Worm (Caenorhabditis elegans): ENCODE results near the gene pals-19.
A peak's percentile ranks its signal among the peaks of the same experiment; 100 is the strongest.

pals-19 gene

DNA sequence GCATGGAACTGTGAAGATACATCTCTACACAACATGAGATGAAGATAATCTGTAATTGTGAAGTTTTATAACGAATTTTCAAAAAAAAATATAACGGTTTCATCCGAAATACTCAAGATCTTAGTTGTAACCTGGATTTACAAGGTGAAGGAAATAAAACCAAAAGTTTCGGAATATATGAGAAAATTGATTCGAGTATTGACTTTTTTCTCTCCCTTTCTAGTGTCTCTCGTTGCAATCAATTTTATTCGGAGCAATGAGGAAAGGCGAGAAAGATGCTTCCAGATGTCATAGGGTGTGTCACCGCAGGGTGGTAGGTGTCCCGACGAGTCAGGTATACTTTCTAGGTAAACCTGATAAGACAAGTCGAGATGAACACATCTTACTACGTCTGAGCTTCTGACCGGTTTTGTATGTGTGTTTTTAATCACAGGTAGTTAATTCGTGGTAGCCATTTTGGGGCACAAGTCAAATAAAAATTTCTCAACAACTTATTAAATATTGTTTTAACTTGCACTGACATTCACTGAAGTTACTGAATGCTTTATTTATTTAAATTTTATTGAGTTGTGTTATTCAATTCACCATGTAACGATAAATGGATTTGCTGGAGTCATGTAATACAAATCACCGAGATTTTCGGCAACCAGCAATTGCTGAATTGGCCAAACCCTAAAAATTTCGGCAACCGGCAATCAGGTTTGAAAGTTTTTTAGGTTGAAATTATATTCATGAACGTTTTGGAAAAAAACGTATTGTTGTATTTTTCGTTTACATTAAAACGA is 13.3 kb upstream of the pals-19 start, which contains the start of gene pals-20:
pals-20 (minus strand) TSS at position 51 of the 785 bp plus-strand sequence.
- TF ChIP-seq ttx-3 (tag; optimal IDR thresholded peaks at IDR 0.05) (no peak), rnt-1 (tag; optimal IDR thresholded peaks at IDR 0.05) (no peak), tbx-2 (tag; optimal IDR thresholded peaks at IDR 0.05) (no peak)

DNA sequence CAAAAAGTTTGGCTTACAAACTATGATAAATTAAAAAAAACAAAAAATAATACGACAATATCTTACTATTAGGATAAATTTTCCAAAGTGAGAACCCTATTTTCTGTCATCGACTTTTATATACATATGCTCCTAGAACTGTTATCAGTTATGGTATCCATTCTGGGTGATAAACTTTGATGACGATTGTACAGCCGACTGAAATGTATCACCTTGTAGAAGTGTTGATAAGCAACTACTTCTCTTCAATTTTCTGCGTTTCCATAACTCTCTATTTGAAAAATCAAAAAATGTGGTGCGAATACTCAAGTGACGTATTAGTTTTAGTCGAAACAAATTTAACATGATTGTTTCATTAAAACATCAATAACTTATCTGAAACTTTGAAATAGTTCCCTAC is 11.8 kb upstream of the pals-19 start:
- TF ChIP-seq pag-3 (tag; optimal IDR thresholded peaks at IDR 0.05; ENCODE audit: borderline replicate concordance) (no peak), elt-2 (tag; optimal IDR thresholded peaks at IDR 0.05) (peak; percentile 86)

DNA sequence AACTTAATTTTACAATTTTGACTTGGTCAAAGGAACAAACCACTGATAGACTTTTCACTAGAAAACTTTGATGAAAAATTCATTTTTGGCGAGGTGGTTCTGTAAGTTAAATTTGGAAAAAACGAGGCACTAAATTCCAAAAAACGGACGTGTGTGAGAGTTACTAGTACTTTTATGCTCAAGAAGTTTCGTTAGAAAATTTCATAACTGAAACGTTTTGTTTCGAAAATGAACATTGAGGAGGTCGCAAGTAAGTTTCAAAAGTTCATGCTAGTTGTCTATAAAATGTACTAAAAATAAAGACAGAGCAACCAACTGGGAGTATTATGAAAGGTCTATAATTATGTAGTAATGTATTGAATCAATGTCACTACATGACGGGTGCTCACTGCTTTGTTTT is 10.0 kb upstream of the pals-19 start, which contains the start of gene pals-17:
pals-17 (minus strand) TSS at position 101 of the 400 bp plus-strand sequence.
- TF ChIP-seq ceh-24 (tag; optimal IDR thresholded peaks at IDR 0.05) = no peak
- TF ChIP-seq pha-4 (tag; optimal IDR thresholded peaks at IDR 0.05) = no peak
- TF ChIP-seq ceh-6 (GFP tag; optimal IDR thresholded peaks at IDR 0.05) = no peak
- no peak for TF ChIP-seq syd-9 (tag; optimal IDR thresholded peaks at IDR 0.05)
- TF ChIP-seq ceh-22 (tag; optimal IDR thresholded peaks at IDR 0.05) = no peak
- TF ChIP-seq hlh-8 (tag; optimal IDR thresholded peaks at IDR 0.05) = no peak
- no peak for TF ChIP-seq sox-4 (tag; optimal IDR thresholded peaks at IDR 0.05)
- TF ChIP-seq gmeb-2 (tag; optimal IDR thresholded peaks at IDR 0.05) = no peak
- TF ChIP-seq hlh-13 (GFP tag; optimal IDR thresholded peaks at IDR 0.05) = no peak
- no peak for TF ChIP-seq zip-5 (tag; optimal IDR thresholded peaks at IDR 0.05)
- TF ChIP-seq dve-1 (tag; optimal IDR thresholded peaks at IDR 0.05) = no peak
- TF ChIP-seq ceh-19 (GFP tag; optimal IDR thresholded peaks at IDR 0.05) = no peak
- no peak for TF ChIP-seq hlh-15 (tag; optimal IDR thresholded peaks at IDR 0.05)
- TF ChIP-seq nhr-11 (tag; optimal IDR thresholded peaks at IDR 0.05) = no peak
- TF ChIP-seq mec-3 (tag; optimal IDR thresholded peaks at IDR 0.05; ENCODE audit: borderline replicate concordance) = no peak
- no peak for TF ChIP-seq dmd-4 (tag; optimal IDR thresholded peaks at IDR 0.05; ENCODE audit: borderline replicate concordance)
- no peak for TF ChIP-seq sox-2 (GFP tag; IDR thresholded peaks at IDR 0.05)
- TF ChIP-seq unc-86 (tag; optimal IDR thresholded peaks at IDR 0.05) = no peak

DNA sequence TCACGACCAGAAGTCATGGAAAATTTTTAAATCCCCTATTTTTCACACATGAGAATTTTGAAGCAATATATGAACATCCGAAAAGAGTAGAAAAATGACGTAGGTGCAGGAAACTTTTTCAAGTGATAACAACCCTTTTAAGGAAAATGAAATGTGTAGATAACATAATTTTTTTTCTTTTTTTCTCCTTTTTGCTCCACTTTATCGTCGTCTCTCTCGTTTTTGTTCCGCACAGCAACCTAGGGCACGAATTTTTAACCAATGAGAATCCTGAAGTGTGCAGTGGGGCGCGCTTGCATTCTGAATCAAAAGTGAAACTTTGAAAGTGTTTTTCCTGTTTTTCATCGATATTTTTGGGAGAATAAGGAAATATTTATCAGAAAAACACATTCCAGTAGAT is 9.0 kb upstream of the pals-19 start:
- TF ChIP-seq tbx-2 (tag; optimal IDR thresholded peaks at IDR 0.05) (no peak), syd-9 (tag; optimal IDR thresholded peaks at IDR 0.05) (no peak), elt-2 (tag; optimal IDR thresholded peaks at IDR 0.05) (peak; percentile 65)

DNA sequence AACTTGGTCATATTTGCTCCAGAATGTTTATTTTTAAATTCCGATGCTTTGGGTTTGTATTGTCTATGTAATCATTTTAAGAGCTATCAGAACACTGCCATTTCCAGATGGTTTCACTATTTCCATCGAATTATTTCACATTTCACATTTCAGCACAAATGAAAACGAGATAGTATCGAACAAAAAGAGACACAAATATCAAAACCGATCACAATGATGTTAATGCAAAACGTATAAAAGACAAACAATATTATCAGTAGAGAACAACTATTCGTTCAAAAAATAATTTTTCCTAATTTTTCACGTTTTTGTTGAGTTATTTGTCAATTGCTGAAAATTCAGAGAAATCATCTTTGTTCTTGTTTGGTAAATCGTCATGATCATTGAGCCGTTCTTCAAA is 6.4 kb upstream of the pals-19 start:
- TF ChIP-seq syd-9 (tag; optimal IDR thresholded peaks at IDR 0.05) (no peak), fkh-6 (tag; optimal IDR thresholded peaks at IDR 0.05) (no peak), ceh-19 (GFP tag; optimal IDR thresholded peaks at IDR 0.05) (no peak), ceh-31 (tag; optimal IDR thresholded peaks at IDR 0.05) (no peak), zip-5 (tag; optimal IDR thresholded peaks at IDR 0.05) (no peak), gmeb-2 (tag; optimal IDR thresholded peaks at IDR 0.05) (no peak), elt-4 (tag; optimal IDR thresholded peaks at IDR 0.05) (no peak), sox-4 (tag; optimal IDR thresholded peaks at IDR 0.05) (no peak), hlh-8 (tag; optimal IDR thresholded peaks at IDR 0.05) (no peak)

DNA sequence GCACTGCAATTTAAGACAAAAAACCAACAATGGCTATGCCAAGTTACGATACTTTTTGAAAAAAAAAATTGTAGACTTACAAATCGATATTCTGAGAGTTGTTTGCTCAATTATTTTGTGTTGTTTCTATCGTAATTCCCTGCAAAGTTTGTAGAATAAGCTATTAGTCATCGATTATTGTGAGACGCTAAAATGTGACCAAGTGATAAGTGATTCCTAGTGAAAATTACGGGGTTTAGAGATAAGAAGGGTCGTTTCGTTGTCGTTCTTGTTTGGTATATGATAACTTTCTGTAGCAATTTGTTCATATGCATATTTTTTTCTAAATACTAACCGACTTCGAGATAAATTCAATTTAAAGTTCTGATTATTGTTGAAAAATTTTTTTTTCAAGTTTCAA is 3.6 kb upstream of the pals-19 start:
- TF ChIP-seq lim-6 (tag; optimal IDR thresholded peaks at IDR 0.05) (no peak), elt-2 (tag; optimal IDR thresholded peaks at IDR 0.05) (peak; percentile 63), ama-1 (optimal IDR thresholded peaks at IDR 0.05) (no peak)

DNA sequence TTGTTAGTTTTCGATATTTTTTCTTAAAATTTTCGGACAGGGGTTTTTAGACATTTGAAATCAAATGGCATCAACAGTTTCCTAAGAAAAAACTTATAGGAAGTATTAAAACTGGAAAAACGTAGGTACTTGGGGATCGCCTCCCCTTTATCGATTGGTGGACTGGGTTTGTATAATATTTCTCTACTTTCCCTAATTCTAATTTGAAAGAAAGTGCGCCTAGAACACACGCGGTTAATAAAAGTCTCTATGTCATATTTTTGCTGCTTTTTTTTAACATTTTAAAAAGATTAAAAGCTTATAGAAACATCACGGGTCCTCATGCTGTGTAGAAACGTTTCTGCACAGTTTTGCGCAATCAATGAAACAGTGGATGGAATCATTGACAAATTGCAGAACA is 2.1 kb upstream of the pals-19 start, which contains the start of gene pals-16:
pals-16 (plus strand) TSS at position 301 of the 400 bp plus-strand sequence.
- TF ChIP-seq dmd-4 (tag; optimal IDR thresholded peaks at IDR 0.05; ENCODE audit: borderline replicate concordance) (no peak), unc-86 (tag; optimal IDR thresholded peaks at IDR 0.05) (no peak), ceh-48 (tag; optimal IDR thresholded peaks at IDR 0.05) (no peak), fax-1 (tag; optimal IDR thresholded peaks at IDR 0.05) (no peak), sox-2 (GFP tag; IDR thresholded peaks at IDR 0.05) (no peak), nhr-232 (tag; optimal IDR thresholded peaks at IDR 0.05) (no peak), ceh-34 (tag; optimal IDR thresholded peaks at IDR 0.05) (no peak), odd-2 (tag; optimal IDR thresholded peaks at IDR 0.05) (no peak), sox-4 (tag; optimal IDR thresholded peaks at IDR 0.05) (no peak), hlh-30 (tag; optimal IDR thresholded peaks at IDR 0.05; ENCODE audit: insufficient read depth) (no peak), npax-4 (tag; optimal IDR thresholded peaks at IDR 0.05) (no peak), ceh-18 (tag; optimal IDR thresholded peaks at IDR 0.05) (no peak)
